Fruit fly (Drosophila melanogaster): ENCODE measurements around the gene Pten.

Pten gene

dm6 chr2L:10238726-10239652 lies 21.9 kb downstream of the Pten start, which contains the start of gene me31B:
Gene me31B, plus strand, starts transcription at chr2L:10239341.
- no peak for TF ChIP-seq noc (tag; optimal IDR thresholded peaks at IDR 0.05)

dm6 chr2L:10237725-10238446 lies 23.0 kb downstream of the Pten start, which contains the start of gene mthl15:
Gene mthl15, minus strand, starts transcription at chr2L:10238317.
- TF ChIP-seq noc (tag; optimal IDR thresholded peaks at IDR 0.05): no peak

- TF ChIP-seq noc (tag; optimal IDR thresholded peaks at IDR 0.05): no peak
Measured at dm6 chr2L:10232827-10233226, 28.0 kb downstream of the Pten start.

dm6 chr2L:10232152-10232816 lies 28.6 kb downstream of the Pten start, which contains the start of gene eEF1delta:
Gene eEF1delta, plus strand, starts transcription at chr2L:10232507.
- no peak for TF ChIP-seq noc (tag; optimal IDR thresholded peaks at IDR 0.05)

- no peak for TF ChIP-seq noc (tag; optimal IDR thresholded peaks at IDR 0.05)
Measured at dm6 chr2L:10231510-10231909, 29.3 kb downstream of the Pten start, which contains the start of gene ova. Gene ova, minus strand, starts transcription at chr2L:10231692.

- TF ChIP-seq noc (tag; optimal IDR thresholded peaks at IDR 0.05): no peak
Measured at dm6 chr2L:10231092-10231494, 29.8 kb downstream of the Pten start.

- no peak for TF ChIP-seq noc (tag; optimal IDR thresholded peaks at IDR 0.05)
Measured at dm6 chr2L:10230455-10230854, 30.4 kb downstream of the Pten start.

dm6 chr2L:10226724-10227407 lies 34.0 kb downstream of the Pten start, which contains the start of gene CG5708:
Gene CG5708, minus strand, starts transcription at chr2L:10226808.
- TF ChIP-seq noc (tag; optimal IDR thresholded peaks at IDR 0.05): no peak

- TF ChIP-seq noc (tag; optimal IDR thresholded peaks at IDR 0.05): no peak
Measured at dm6 chr2L:10226213-10226723, 34.6 kb downstream of the Pten start.

- TF ChIP-seq noc (tag; optimal IDR thresholded peaks at IDR 0.05): no peak
Measured at dm6 chr2L:10222550-10223231, 38.2 kb downstream of the Pten start, which contains the start of gene Bcs1. Gene Bcs1, plus strand, starts transcription at chr2L:10222657.

dm6 chr2L:10221387-10221705 lies 39.5 kb downstream of the Pten start:
- no peak for TF ChIP-seq noc (tag; optimal IDR thresholded peaks at IDR 0.05)

dm6 chr2L:10220501-10221386 lies 40.1 kb downstream of the Pten start, which contains the start of the genes Npc1a and Prosalpha6:
Gene Npc1a, minus strand, starts transcription at chr2L:10221216.
Gene Prosalpha6, plus strand, starts transcription at chr2L:10221351.
- no peak for TF ChIP-seq noc (tag; optimal IDR thresholded peaks at IDR 0.05)

- no peak for TF ChIP-seq noc (tag; optimal IDR thresholded peaks at IDR 0.05)
Measured at dm6 chr2L:10220010-10220409, 40.8 kb downstream of the Pten start.
